Fruit fly (Drosophila melanogaster) whole organism: Measurements from ENCODE around the gene rst.

Experiments
- Dll ChIP-seq: fragments of >200 bp; optimal IDR thresholded peaks from 2 replicates; lab custom pipeline; 2017
- psq ChIP-seq: fragments of >200 bp; optimal IDR thresholded peaks from 2 replicates; lab custom pipeline; 2017

DNA sequence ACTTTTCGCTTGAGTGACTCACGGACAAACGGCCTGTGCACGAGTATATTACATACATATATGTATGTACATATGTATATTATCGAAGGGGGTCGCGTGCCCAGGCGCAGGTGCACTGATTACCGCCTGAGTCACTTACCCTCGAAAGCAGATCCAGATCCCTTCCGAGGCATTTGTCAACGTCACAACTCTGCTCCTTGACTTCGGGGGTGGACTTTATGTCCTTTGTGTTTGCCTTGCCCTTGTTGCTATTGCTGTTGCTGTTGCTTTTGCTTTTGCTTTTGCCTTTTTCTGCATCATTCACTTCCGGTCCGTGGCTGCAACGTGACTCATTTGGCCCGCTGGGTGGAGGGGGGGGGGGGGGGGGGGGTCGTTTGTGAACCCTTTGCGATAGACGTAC lies 13.7 kb upstream of the rst start:
- TF ChIP-seq Dll, result no peak
- no peak for TF ChIP-seq psq (lab: Kevin White, UChicago)
